Fruit fly (Drosophila melanogaster) whole organism, embryonic: Measurements from ENCODE around the gene CG34149.
A peak's percentile ranks its signal among the peaks of the same experiment; 100 is the strongest.

Experiments
- Ada2b ChIP-seq: fragments of 200-800 bp; sonication (Bioruptor generic); IDR thresholded peaks from 2 replicates; pipeline ENCODE4 v1.3.6; 2022; ENCODE audit warnings: missing biosample characterization, missing genetic modification characterization
- B-H2 ChIP-seq: fragments of 200-800 bp; sonication (Bioruptor generic); optimal IDR thresholded peaks from 2 replicates; lab custom pipeline; 2018; ENCODE audit warnings: missing biosample characterization, mild to moderate bottlenecking, missing genetic modification characterization
- Bteb2 ChIP-seq: fragments of 200-800 bp; sonication (Bioruptor generic); optimal IDR thresholded peaks from 2 replicates; lab custom pipeline; 2016; ENCODE audit warnings: missing biosample characterization, missing genetic modification characterization
- C15 ChIP-seq: fragments of 200-800 bp; sonication (Bioruptor generic); IDR thresholded peaks from 3 replicates; pipeline ENCODE4 v1.3.6; 2022; ENCODE audit warnings: missing biosample characterization, missing genetic modification characterization
- CG10565 ChIP-seq: fragments of 200-800 bp; sonication (Bioruptor generic); optimal IDR thresholded peaks from 3 replicates; lab custom pipeline; 2016; ENCODE audit warnings: missing biosample characterization, mild to moderate bottlenecking, missing genetic modification characterization
- CG10959 ChIP-seq: fragments of 200-800 bp; sonication (Bioruptor generic); IDR thresholded peaks from 2 replicates; pipeline ENCODE4 v1.3.6; 2022; ENCODE audit warnings: missing biosample characterization, missing genetic modification characterization
- CG11456 ChIP-seq: fragments of 200-800 bp; sonication (Bioruptor generic); IDR thresholded peaks from 3 replicates; pipeline ENCODE4 v1.3.6; 2022; ENCODE audit warnings: missing biosample characterization, missing genetic modification characterization
- CG12299 ChIP-seq: fragments of 200-800 bp; sonication (Bioruptor generic); optimal IDR thresholded peaks from 2 replicates; lab custom pipeline; 2018; ENCODE audit warnings: missing biosample characterization, mild to moderate bottlenecking, missing genetic modification characterization
- CG1233 ChIP-seq: fragments of 200-800 bp; sonication (Bioruptor generic); optimal IDR thresholded peaks from 4 replicates; lab custom pipeline; 2018; ENCODE audit warnings: missing biosample characterization, mild to moderate bottlenecking, missing genetic modification characterization
- CG12391 ChIP-seq: fragments of 200-800 bp; sonication (Bioruptor generic); optimal IDR thresholded peaks from 3 replicates; lab custom pipeline; 2018; ENCODE audit warnings: missing biosample characterization, mild to moderate bottlenecking, missing genetic modification characterization, moderate library complexity
- CG13287 ChIP-seq: fragments of 200-800 bp; sonication (Bioruptor generic); IDR thresholded peaks from 2 replicates; pipeline ENCODE4 v1.3.6; 2022; ENCODE audit warnings: missing biosample characterization, missing genetic modification characterization; ENCODE audit not compliant: partially characterized antibody
- CG15011 ChIP-seq: fragments of 200-800 bp; sonication (Bioruptor generic); optimal IDR thresholded peaks from 3 replicates; lab custom pipeline; 2018; ENCODE audit warnings: missing biosample characterization, mild to moderate bottlenecking, missing genetic modification characterization
- CG15601 ChIP-seq: fragments of 200-800 bp; sonication (Bioruptor generic); optimal IDR thresholded peaks from 3 replicates; lab custom pipeline; 2019; ENCODE audit warnings: missing biosample characterization, mild to moderate bottlenecking, missing genetic modification characterization, moderate library complexity
- CG15696 ChIP-seq: fragments of 200-800 bp; sonication (Bioruptor generic); optimal IDR thresholded peaks from 2 replicates; lab custom pipeline; 2019; ENCODE audit warnings: missing biosample characterization, mild to moderate bottlenecking, missing genetic modification characterization, moderate library complexity
- CG17912 ChIP-seq: fragments of 200-800 bp; sonication (Bioruptor generic); optimal IDR thresholded peaks from 2 replicates; lab custom pipeline; 2018; ENCODE audit warnings: missing biosample characterization, mild to moderate bottlenecking, missing genetic modification characterization
- CG18262 ChIP-seq: fragments of 200-800 bp; optimal IDR thresholded peaks from 3 replicates; lab custom pipeline; 2019; ENCODE audit warnings: missing biosample characterization, mild to moderate bottlenecking, missing genetic modification characterization, moderate library complexity
- CG32772 ChIP-seq: fragments of 200-800 bp; sonication (Bioruptor generic); IDR thresholded peaks from 2 replicates; pipeline ENCODE4 v1.3.6; 2022; ENCODE audit warnings: missing biosample characterization, missing genetic modification characterization
- CG33213 ChIP-seq: fragments of 200-800 bp; sonication (Bioruptor generic); optimal IDR thresholded peaks from 3 replicates; lab custom pipeline; 2016; ENCODE audit warnings: missing biosample characterization, missing genetic modification characterization
- CG43689 ChIP-seq: fragments of 200-800 bp; sonication (Bioruptor generic); IDR thresholded peaks from 2 replicates; pipeline ENCODE4 v1.3.6; 2022; ENCODE audit warnings: missing biosample characterization, missing genetic modification characterization
- CG4820 ChIP-seq: fragments of 200-800 bp; sonication (Bioruptor generic); optimal IDR thresholded peaks from 3 replicates; lab custom pipeline; 2016; ENCODE audit warnings: missing biosample characterization, missing genetic modification characterization
- CG5180 ChIP-seq: fragments of 200-800 bp; sonication (Bioruptor generic); optimal IDR thresholded peaks from 3 replicates; lab custom pipeline; 2017; ENCODE audit warnings: missing biosample characterization, missing genetic modification characterization, mild to moderate bottlenecking, moderate library complexity, missing genetic modification reagents
- CG6683 ChIP-seq: fragments of 200-800 bp; sonication (Bioruptor generic); optimal IDR thresholded peaks from 2 replicates; lab custom pipeline; 2017; ENCODE audit warnings: missing biosample characterization, mild to moderate bottlenecking, missing genetic modification characterization, missing genetic modification reagents
- CG8089 ChIP-seq: fragments of 200-800 bp; sonication (Bioruptor generic); optimal IDR thresholded peaks from 3 replicates; lab custom pipeline; 2016; ENCODE audit warnings: missing biosample characterization, missing genetic modification characterization
- CG8478 ChIP-seq: fragments of >200 bp; optimal IDR thresholded peaks from 2 replicates; lab custom pipeline; 2018
- CG8765 ChIP-seq: fragments of 200-800 bp; sonication (Bioruptor generic); IDR thresholded peaks from 2 replicates; pipeline ENCODE4 v1.3.6; 2022; ENCODE audit warnings: missing biosample characterization, missing genetic modification characterization
- CG8924 ChIP-seq: fragments of 200-800 bp; optimal IDR thresholded peaks from 3 replicates; lab custom pipeline; 2019; ENCODE audit warnings: missing biosample characterization, mild to moderate bottlenecking, missing genetic modification characterization, moderate library complexity
- CHES-1-like ChIP-seq: fragments of 200-800 bp; sonication (Bioruptor generic); optimal IDR thresholded peaks from 2 replicates; lab custom pipeline; 2016; ENCODE audit warnings: missing biosample characterization, missing genetic modification characterization
- Camta ChIP-seq: fragments of 200-800 bp; sonication (Bioruptor generic); optimal IDR thresholded peaks from 2 replicates; lab custom pipeline; 2016; ENCODE audit warnings: missing biosample characterization, missing genetic modification characterization
- E2f1 ChIP-seq: fragments of 200-800 bp; sonication (Bioruptor generic); IDR thresholded peaks from 2 replicates; pipeline ENCODE4 v1.3.6; 2022; ENCODE audit warnings: missing biosample characterization, missing genetic modification characterization
- Elba2 ChIP-seq: fragments of 200-800 bp; sonication (Bioruptor generic); optimal IDR thresholded peaks from 3 replicates; lab custom pipeline; 2016; ENCODE audit warnings: missing biosample characterization, missing genetic modification characterization
- Hr51 ChIP-seq, 2 experiments: fragments of 200-800 bp; sonication (Bioruptor generic); optimal IDR thresholded peaks; 2 replicates in 1 of 2; 3 replicates in 1 of 2; lab custom pipeline; 2016 to 2018; ENCODE audit warnings: missing biosample characterization in 2 of 2, missing genetic modification characterization in 2 of 2, mild to moderate bottlenecking in 1 of 2, moderate library complexity in 1 of 2
- MBD-R2 ChIP-seq: fragments of 200-800 bp; sonication (Bioruptor generic); IDR thresholded peaks from 2 replicates; pipeline ENCODE4 v1.3.6; 2022; ENCODE audit warnings: missing biosample characterization, missing genetic modification characterization
- MESR4 ChIP-seq: fragments of 200-800 bp; sonication (Bioruptor generic); optimal IDR thresholded peaks from 2 replicates; lab custom pipeline; 2018; ENCODE audit warnings: missing biosample characterization, mild to moderate bottlenecking, missing genetic modification characterization, moderate library complexity
- Mad ChIP-seq: fragments of 200-800 bp; sonication (Bioruptor generic); optimal IDR thresholded peaks from 2 replicates; lab custom pipeline; 2016; ENCODE audit warnings: missing biosample characterization, missing genetic modification characterization
- bab2 ChIP-seq: fragments of 200-800 bp; sonication (Bioruptor generic); optimal IDR thresholded peaks from 2 replicates; lab custom pipeline; 2016; ENCODE audit warnings: missing biosample characterization, missing genetic modification characterization
- caup ChIP-seq: fragments of 200-800 bp; sonication (Bioruptor generic); optimal IDR thresholded peaks from 3 replicates; lab custom pipeline; 2017; ENCODE audit warnings: missing biosample characterization, mild to moderate bottlenecking, missing genetic modification characterization, moderate library complexity; ENCODE audit not compliant: severe bottlenecking
- da ChIP-seq: fragments of 200-800 bp; sonication (Bioruptor generic); optimal IDR thresholded peaks from 2 replicates; lab custom pipeline; 2016; ENCODE audit warnings: missing biosample characterization, missing genetic modification characterization
- dpn ChIP-seq, 2 experiments: fragments of 200-800 bp; sonication (Bioruptor generic); optimal IDR thresholded peaks; 3 replicates each; lab custom pipeline; 2016; ENCODE audit warnings: missing biosample characterization in 2 of 2, missing genetic modification characterization in 2 of 2
- fru ChIP-seq: fragments of >200 bp; optimal IDR thresholded peaks from 2 replicates; lab custom pipeline; 2017
- lov ChIP-seq, 2 experiments: fragments of 200-800 bp in 1 of 2; fragments of >200 bp in 1 of 2; sonication (Bioruptor generic) in 1 of 2; IDR thresholded peaks in 1 of 2; optimal IDR thresholded peaks in 1 of 2; 2 replicates in 1 of 2; 3 replicates in 1 of 2; pipeline versions ENCODE4 v1.3.6 to Lab custom; 2017 to 2022; ENCODE audit warnings: missing biosample characterization in 1 of 2, missing genetic modification characterization in 1 of 2
- mirr ChIP-seq: fragments of 200-800 bp; sonication (Bioruptor generic); optimal IDR thresholded peaks from 3 replicates; lab custom pipeline; 2018; ENCODE audit warnings: missing biosample characterization, mild to moderate bottlenecking, missing genetic modification characterization
- odd ChIP-seq: fragments of 200-800 bp; sonication (Bioruptor generic); optimal IDR thresholded peaks from 2 replicates; lab custom pipeline; 2017; ENCODE audit warnings: missing biosample characterization, mild to moderate bottlenecking, missing genetic modification characterization
- org-1 ChIP-seq: fragments of 200-800 bp; sonication (Bioruptor generic); optimal IDR thresholded peaks from 2 replicates; lab custom pipeline; 2017; ENCODE audit warnings: missing biosample characterization, missing genetic modification characterization
- pan ChIP-seq, 4 experiments: fragments of >200 bp in 3 of 4; fragments of 200-800 bp in 1 of 4; sonication (Bioruptor generic) in 1 of 4; optimal IDR thresholded peaks in 3 of 4; IDR thresholded peaks in 1 of 4; 2 replicates each; pipeline versions ENCODE4 v1.3.6 to Lab custom; 2017 to 2022; ENCODE audit warnings: missing biosample characterization in 2 of 4, missing genetic modification characterization in 2 of 4, mixed read lengths in 1 of 4
- slou ChIP-seq: fragments of 200-800 bp; sonication (Bioruptor generic); optimal IDR thresholded peaks from 3 replicates; lab custom pipeline; 2016; ENCODE audit warnings: missing biosample characterization, missing genetic modification characterization
- usp ChIP-seq: fragments of >200 bp; optimal IDR thresholded peaks from 2 replicates; lab custom pipeline; 2017; ENCODE audit warnings: missing biosample characterization, missing genetic modification characterization
- zen ChIP-seq: fragments of 200-800 bp; sonication (Bioruptor generic); optimal IDR thresholded peaks from 3 replicates; lab custom pipeline; 2018; ENCODE audit warnings: missing biosample characterization, mild to moderate bottlenecking, missing genetic modification characterization, moderate library complexity
- zen2 ChIP-seq: fragments of 200-800 bp; sonication (Bioruptor generic); IDR thresholded peaks from 3 replicates; pipeline ENCODE4 v1.3.6; 2022; ENCODE audit warnings: missing biosample characterization, missing genetic modification characterization; ENCODE audit not compliant: partially characterized antibody

CG34149 gene

DNA sequence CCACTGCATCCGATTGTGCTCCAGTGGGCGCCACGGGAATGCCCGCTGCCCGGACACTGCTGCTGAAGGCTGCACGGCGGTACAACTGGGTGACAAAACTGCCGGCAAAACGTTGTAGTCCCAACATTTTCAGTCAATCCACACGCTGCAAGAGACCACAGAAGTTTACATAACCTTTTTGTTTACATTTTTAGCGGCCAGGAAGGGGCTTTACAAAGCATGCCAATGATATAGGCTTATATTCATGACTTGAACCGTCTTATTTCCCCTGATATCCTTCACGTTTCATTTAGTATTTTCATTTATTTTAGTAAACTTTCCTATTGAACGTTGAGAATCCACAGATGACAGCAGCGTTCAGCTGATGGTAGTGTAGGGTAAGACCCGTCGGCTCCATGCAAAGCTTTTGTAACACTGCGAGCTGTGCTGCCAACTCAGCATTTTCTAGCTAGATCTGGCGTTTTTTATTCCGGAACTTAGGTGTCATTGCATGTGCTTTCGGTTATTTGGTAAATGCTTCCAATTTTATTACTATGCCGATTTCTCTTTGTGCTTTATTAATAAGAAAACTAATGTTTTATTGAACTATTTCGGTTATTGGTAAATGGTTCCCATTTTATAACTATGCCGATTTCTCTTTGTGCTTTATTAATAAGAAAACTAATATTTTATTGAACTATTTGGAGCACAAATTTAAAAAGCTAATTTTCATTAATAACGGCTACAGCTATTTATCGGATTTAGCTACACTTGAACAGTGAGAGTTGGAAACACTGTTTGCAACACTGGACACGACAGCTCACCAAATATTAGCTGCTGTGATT is 30.8 kb downstream of the CG34149 start, which contains the start of the genes CG13850 and lqfR (continued):
- TF ChIP-seq CG13287 (GFP tag; lab: Robert Waterston, UW) (no peak), CG1233 (GFP tag; lab: Kevin White, UChicago) (peak; percentile 58), Hr51 (GFP tag; optimal IDR thresholded peaks at IDR 0.05; lab: Kevin White, UChicago) (peak in 1 of 2 experiments; percentile 80), dpn (GFP tag; optimal IDR thresholded peaks at IDR 0.05; lab: Kevin White, UChicago) (peak; percentile 84 to 88), CG15601 (tag; lab: Kevin White, UChicago) (peak; percentile 49), mirr (GFP tag; lab: Kevin White, UChicago) (no peak), zen (tag; lab: Kevin White, UChicago) (peak; percentile 29), CG12391 (tag; lab: Kevin White, UChicago) (peak; percentile 80), odd (GFP tag; lab: Kevin White, UChicago) (peak; percentile 68), CG5180 (GFP tag; lab: Kevin White, UChicago) (no peak), CG8924 (peak; percentile 63), C15 (GFP tag; lab: Robert Waterston, UW) (no peak), CG8765 (GFP tag; lab: Robert Waterston, UW) (no peak), Elba2 (GFP tag; lab: Kevin White, UChicago) (peak; percentile 71), usp (no peak), CG18262 (peak; percentile 76), CG6683 (GFP tag; lab: Kevin White, UChicago) (peak; percentile 45), B-H2 (GFP tag; lab: Kevin White, UChicago) (peak; percentile 47), Bteb2 (GFP tag; lab: Kevin White, UChicago) (peak; percentile 84), CG8089 (GFP tag; lab: Kevin White, UChicago) (peak; percentile 52), fru (no peak), zen2 (GFP tag; lab: Robert Waterston, UW) (no peak), lov (optimal IDR thresholded peaks at IDR 0.05; lab: Kevin White, UChicago) (no peak), lov (GFP tag; IDR thresholded peaks at IDR 0.05; lab: Robert Waterston, UW) (no peak), Camta (peak; percentile 71), CG12299 (tag; lab: Kevin White, UChicago) (peak; percentile 40), MBD-R2 (GFP tag; lab: Robert Waterston, UW) (peak; percentile 76), pan (optimal IDR thresholded peaks at IDR 0.05; lab: Kevin White, UChicago) (no peak), pan (GFP tag; optimal IDR thresholded peaks at IDR 0.05 in 1 of 2, IDR thresholded peaks at IDR 0.05 in 1 of 2) (no peak), da (GFP tag; lab: Kevin White, UChicago) (peak; percentile 47), CG17912 (GFP tag; lab: Kevin White, UChicago) (peak; percentile 19), E2f1 (GFP tag; lab: Robert Waterston, UW) (0 out of 2 replicates have a peak, but pooled peaks have one; percentile 17), CG33213 (peak; percentile 47), Mad (GFP tag; lab: Kevin White, UChicago) (peak; percentile 66), org-1 (GFP tag; lab: Kevin White, UChicago) (peak; percentile 45), CG8478 (no peak), MESR4 (GFP tag; lab: Kevin White, UChicago) (peak; percentile 28), CHES-1-like (GFP tag; lab: Kevin White, UChicago) (peak; percentile 64), caup (GFP tag; lab: Kevin White, UChicago) (peak; percentile 80), CG32772 (no peak), CG15011 (GFP tag; lab: Kevin White, UChicago) (peak; percentile 58), CG15696 (tag; lab: Kevin White, UChicago) (peak; percentile 51), Ada2b (no peak; the same call in 1 of the 2 replicates), slou (peak; percentile 47), CG4820 (GFP tag; lab: Kevin White, UChicago) (peak; percentile 83), CG10565 (GFP tag; lab: Kevin White, UChicago) (peak; percentile 12), CG10959 (GFP tag; lab: Robert Waterston, UW) (no peak), CG11456 (peak; percentile 65), bab2 (GFP tag; lab: Kevin White, UChicago) (peak; percentile 68), CG43689 (GFP tag; lab: Robert Waterston, UW) (no peak; the same call in 1 of the 2 replicates)
